Fruit fly (Drosophila melanogaster): ENCODE measurements around the gene Hex-t1.

DNA sequence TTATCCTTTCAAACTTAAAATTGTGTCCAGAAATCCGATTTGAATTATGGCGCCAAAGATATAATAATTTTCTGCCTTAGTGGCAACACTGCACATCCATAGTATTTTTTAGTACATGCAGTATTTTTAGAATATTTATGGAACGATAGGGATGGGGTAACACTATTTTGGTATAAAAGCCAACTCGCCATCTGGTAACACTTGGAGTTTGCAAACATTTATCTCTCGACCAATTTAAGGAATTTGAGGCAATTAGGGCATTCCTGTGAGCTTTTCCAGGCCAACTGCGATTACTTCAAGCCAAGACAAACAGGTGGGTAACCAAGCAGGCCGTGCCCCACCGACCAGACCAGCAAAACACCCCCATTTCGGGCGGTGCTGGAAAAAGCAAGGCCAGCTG lies 3.5 kb downstream of the Hex-t1 start, which contains the start of gene CG5447:
- TF ChIP-seq cwo (GFP tag; optimal IDR thresholded peaks at IDR 0.05) (no peak), CG12104 (GFP tag; optimal IDR thresholded peaks at IDR 0.05) (no peak), ATbp (GFP tag; optimal IDR thresholded peaks at IDR 0.05) (no peak), H2.0 (GFP tag; IDR thresholded peaks at IDR 0.05) (no peak)

Data from whole organism, embryonic.